Worm (Caenorhabditis elegans): ENCODE data around the gene nep-6.

DNA sequence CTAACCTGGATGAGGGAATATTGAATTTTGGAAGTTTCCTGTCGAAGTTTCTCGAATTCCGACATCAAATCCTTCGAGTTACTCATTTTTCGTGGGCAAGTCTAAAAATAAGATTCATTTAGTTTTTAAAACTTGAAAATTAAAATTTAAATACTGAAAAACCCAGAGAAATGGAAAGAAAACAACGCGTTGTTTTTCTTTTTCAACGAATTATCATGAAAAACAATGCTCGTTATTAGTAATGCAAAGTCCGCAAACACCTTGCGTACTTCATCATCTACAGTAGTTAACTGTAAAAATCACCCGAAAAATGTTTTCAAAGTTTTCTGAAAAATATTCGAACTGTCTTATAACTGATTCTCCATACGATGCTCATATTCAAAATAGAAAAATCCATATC is 27.7 kb downstream of the nep-6 start, which contains the start of gene C16C8.4:
- no peak for TF ChIP-seq ama-1 (optimal IDR thresholded peaks at IDR 0.05)
- TF ChIP-seq unc-39 (tag; optimal IDR thresholded peaks at IDR 0.05): no peak
- no peak for TF ChIP-seq nhr-12 (tag; optimal IDR thresholded peaks at IDR 0.05)
- TF ChIP-seq ztf-11 (tag; optimal IDR thresholded peaks at IDR 0.05): no peak
- no peak for TF ChIP-seq pqm-1 (tag; optimal IDR thresholded peaks at IDR 0.05)
